Worm (Caenorhabditis elegans) whole organism, L2 larva: ENCODE data around the gene gst-27.

Source experiments
- F13H6.1 ChIP-seq: sonication (generic microtip); optimal IDR thresholded peaks from 2 replicates; lab custom pipeline; 2016; ENCODE audit warnings: missing genetic modification characterization, missing compliant biosample characterization
- R02D3.7 ChIP-seq: fragments of 150-350 bp; optimal IDR thresholded peaks from 2 replicates; lab custom pipeline; 2014; ENCODE audit warnings: missing biosample characterization, missing genetic modification characterization
- Y55F3AM.14 ChIP-seq: fragments of 200-800 bp; sonication (Bioruptor generic); optimal IDR thresholded peaks from 2 replicates; lab custom pipeline; 2018; ENCODE audit warnings: mild to moderate bottlenecking, missing genetic modification characterization, missing compliant biosample characterization
- alr-1 ChIP-seq: fragments of 150-350 bp; optimal IDR thresholded peaks from 2 replicates; lab custom pipeline; 2014; ENCODE audit warnings: missing biosample characterization, missing genetic modification characterization
- blmp-1 ChIP-seq: sonication (generic microtip); optimal IDR thresholded peaks from 2 replicates; lab custom pipeline; 2017; ENCODE audit warnings: missing genetic modification characterization, mild to moderate bottlenecking, missing compliant biosample characterization, antibody characterized with exemption, moderate library complexity; ENCODE audit not compliant: insufficient read depth
- ceh-82 ChIP-seq: fragments of 150-350 bp; optimal IDR thresholded peaks from 2 replicates; lab custom pipeline; 2014; ENCODE audit warnings: missing biosample characterization, missing genetic modification characterization
- elt-1 ChIP-seq: fragments of 150-350 bp; optimal IDR thresholded peaks from 2 replicates; lab custom pipeline; 2014; ENCODE audit warnings: missing biosample characterization, missing genetic modification characterization
- fos-1 ChIP-seq: fragments of 150-350 bp; optimal IDR thresholded peaks from 2 replicates; lab custom pipeline; 2014; ENCODE audit warnings: missing biosample characterization, missing genetic modification characterization
- lin-11 ChIP-seq: fragments of 150-350 bp; sonication (generic microtip); optimal IDR thresholded peaks from 2 replicates; lab custom pipeline; 2014; ENCODE audit warnings: missing biosample characterization, missing genetic modification characterization, inconsistent platforms, mixed read lengths
- lin-39 ChIP-seq: fragments of 150-350 bp; optimal IDR thresholded peaks from 2 replicates; lab custom pipeline; 2014; ENCODE audit warnings: missing biosample characterization, missing genetic modification reagents, missing genetic modification characterization
- lsy-2 ChIP-seq, 2 experiments: fragments of 150-350 bp in 1 of 2; sonication (generic microtip) in 1 of 2; optimal IDR thresholded peaks; 2 replicates each; lab custom pipeline; 2014 to 2017; ENCODE audit warnings: missing biosample characterization in 2 of 2, missing genetic modification characterization in 2 of 2
- mdl-1 ChIP-seq, 2 experiments: fragments of 150-350 bp in 1 of 2; sonication (generic microtip) in 1 of 2; optimal IDR thresholded peaks; 2 replicates each; lab custom pipeline; 2017; ENCODE audit warnings: missing biosample characterization in 2 of 2, missing genetic modification characterization in 2 of 2
- nhr-10 ChIP-seq: sonication (generic microtip); optimal IDR thresholded peaks from 2 replicates; lab custom pipeline; 2017; ENCODE audit warnings: missing biosample characterization, missing genetic modification characterization
- nhr-12 ChIP-seq: fragments of 150-350 bp; optimal IDR thresholded peaks from 2 replicates; lab custom pipeline; 2014; ENCODE audit warnings: missing biosample characterization, missing genetic modification characterization
- nhr-129 ChIP-seq: fragments of 150-350 bp; optimal IDR thresholded peaks from 2 replicates; lab custom pipeline; 2014; ENCODE audit warnings: missing biosample characterization, missing genetic modification characterization
- nhr-21 ChIP-seq: fragments of 150-350 bp; optimal IDR thresholded peaks from 2 replicates; lab custom pipeline; 2014; ENCODE audit warnings: missing biosample characterization, missing genetic modification characterization
- nhr-23 ChIP-seq: fragments of 150-350 bp; optimal IDR thresholded peaks from 2 replicates; lab custom pipeline; 2014; ENCODE audit warnings: missing biosample characterization, missing genetic modification reagents, missing genetic modification characterization
- nhr-237 ChIP-seq: fragments of 150-350 bp; optimal IDR thresholded peaks from 2 replicates; lab custom pipeline; 2014; ENCODE audit warnings: missing biosample characterization, missing genetic modification characterization
- nhr-25 ChIP-seq: fragments of 150-350 bp; sonication (generic microtip); optimal IDR thresholded peaks from 3 replicates; lab custom pipeline; 2014; ENCODE audit warnings: missing biosample characterization, missing genetic modification characterization
- nhr-6 ChIP-seq: fragments of 150-350 bp; optimal IDR thresholded peaks from 2 replicates; lab custom pipeline; 2014; ENCODE audit warnings: missing biosample characterization, missing genetic modification characterization
- nhr-77 ChIP-seq: fragments of 150-350 bp; optimal IDR thresholded peaks from 2 replicates; lab custom pipeline; 2014; ENCODE audit warnings: missing biosample characterization, missing genetic modification characterization
- peb-1 ChIP-seq: fragments of 150-350 bp; optimal IDR thresholded peaks from 2 replicates; lab custom pipeline; 2014; ENCODE audit warnings: missing biosample characterization, missing genetic modification characterization
- sem-4 ChIP-seq: fragments of 150-350 bp; optimal IDR thresholded peaks from 2 replicates; lab custom pipeline; 2014; ENCODE audit warnings: missing biosample characterization, missing genetic modification reagents, missing genetic modification characterization
- skn-1 ChIP-seq: sonication (generic microtip); optimal IDR thresholded peaks from 2 replicates; lab custom pipeline; 2017; ENCODE audit warnings: missing biosample characterization, missing genetic modification characterization
- sma-3 ChIP-seq: sonication (generic microtip); optimal IDR thresholded peaks from 2 replicates; lab custom pipeline; 2016; ENCODE audit warnings: missing genetic modification reagents, missing genetic modification characterization, missing compliant biosample characterization
- sma-9 ChIP-seq, 2 experiments: fragments of 150-350 bp in 1 of 2; sonication (generic microtip) in 1 of 2; optimal IDR thresholded peaks; 2 replicates each; lab custom pipeline; 2014 to 2016; ENCODE audit warnings: missing genetic modification characterization in 2 of 2, mild to moderate bottlenecking in 1 of 2, missing biosample characterization in 1 of 2, missing compliant biosample characterization in 1 of 2, missing genetic modification reagents in 1 of 2, moderate library complexity in 1 of 2
- ztf-4 ChIP-seq: fragments of 150-350 bp; optimal IDR thresholded peaks from 2 replicates; lab custom pipeline; 2014; ENCODE audit warnings: missing biosample characterization, missing genetic modification characterization

The gst-27 gene

ce11 chrII:15205346-15205745, 39.8 kb upstream of the gst-27 start (continued):
- TF ChIP-seq mdl-1 (tag; optimal IDR thresholded peaks at IDR 0.05; lab: Kevin White, UChicago) (peak; percentile 0 to 62), nhr-23 (tag; lab: Kevin White, UChicago) (no peak)

ce11 chrII:15204069-15204850, 38.7 kb upstream of the gst-27 start:
- TF ChIP-seq nhr-25 (tag; lab: Kevin White, UChicago) (peak; percentile 55), alr-1 (tag; lab: Kevin White, UChicago) (no peak)

- peak; percentile 67 for TF ChIP-seq blmp-1 (tag; lab: Kevin White, UChicago)
- no peak for TF ChIP-seq R02D3.7 (tag; lab: Kevin White, UChicago)
- peak; percentile 17 for TF ChIP-seq F13H6.1 (tag; lab: Kevin White, UChicago)
- peak; percentile 75 for TF ChIP-seq nhr-25 (tag; lab: Kevin White, UChicago)
- TF ChIP-seq ztf-4 (tag; lab: Kevin White, UChicago), result peak; percentile 14
- no peak for TF ChIP-seq nhr-237 (tag; lab: Kevin White, UChicago)
- no peak for TF ChIP-seq Y55F3AM.14
- peak; percentile 62 for TF ChIP-seq peb-1
- TF ChIP-seq nhr-77, result no peak
- no peak for TF ChIP-seq lin-11 (tag; lab: Kevin White, UChicago)
Measured at ce11 chrII:15203398-15204068, 38.0 kb upstream of the gst-27 start.

ce11 chrII:15197500-15197899, 32.0 kb upstream of the gst-27 start:
- TF ChIP-seq fos-1 (tag; lab: Kevin White, UChicago) (peak; percentile 35), F13H6.1 (tag; lab: Kevin White, UChicago) (no peak), nhr-129 (tag; lab: Kevin White, UChicago) (peak; percentile 12), lin-11 (tag; lab: Kevin White, UChicago) (no peak), lsy-2 (tag; optimal IDR thresholded peaks at IDR 0.05; lab: Kevin White, UChicago) (no peak), sma-9 (GFP tag; optimal IDR thresholded peaks at IDR 0.05; lab: Kevin White, UChicago) (peak; percentile 42), sma-9 (tag; optimal IDR thresholded peaks at IDR 0.05; lab: Kevin White, UChicago) (no peak)

- no peak for TF ChIP-seq sma-3 (GFP tag; lab: Kevin White, UChicago)
- no peak for TF ChIP-seq nhr-77
- no peak for TF ChIP-seq R02D3.7 (tag; lab: Kevin White, UChicago)
- TF ChIP-seq sem-4 (tag; lab: Kevin White, UChicago), result no peak
- no peak for TF ChIP-seq nhr-21 (tag; lab: Kevin White, UChicago)
- TF ChIP-seq elt-1 (tag; lab: Kevin White, UChicago), result no peak
- no peak for TF ChIP-seq ceh-82
- no peak for TF ChIP-seq nhr-10 (tag; lab: Kevin White, UChicago)
- no peak for TF ChIP-seq skn-1 (tag; lab: Kevin White, UChicago)
- TF ChIP-seq lin-39 (tag; lab: Kevin White, UChicago), result no peak
- TF ChIP-seq nhr-6 (tag; lab: Kevin White, UChicago), result no peak
- no peak for TF ChIP-seq nhr-12 (tag; lab: Kevin White, UChicago)
Measured at ce11 chrII:15196433-15196832, 30.9 kb upstream of the gst-27 start, which contains the start of gene spsb-1. spsb-1 (plus strand) TSS chrII:15196733.

- peak; percentile 31 for TF ChIP-seq nhr-129 (tag; lab: Kevin White, UChicago)
- no peak for TF ChIP-seq blmp-1 (tag; lab: Kevin White, UChicago)
Measured at ce11 chrII:15195346-15195745, 29.8 kb upstream of the gst-27 start.
